Fruit fly (Drosophila melanogaster): ENCODE results near the gene CG12985.

DNA sequence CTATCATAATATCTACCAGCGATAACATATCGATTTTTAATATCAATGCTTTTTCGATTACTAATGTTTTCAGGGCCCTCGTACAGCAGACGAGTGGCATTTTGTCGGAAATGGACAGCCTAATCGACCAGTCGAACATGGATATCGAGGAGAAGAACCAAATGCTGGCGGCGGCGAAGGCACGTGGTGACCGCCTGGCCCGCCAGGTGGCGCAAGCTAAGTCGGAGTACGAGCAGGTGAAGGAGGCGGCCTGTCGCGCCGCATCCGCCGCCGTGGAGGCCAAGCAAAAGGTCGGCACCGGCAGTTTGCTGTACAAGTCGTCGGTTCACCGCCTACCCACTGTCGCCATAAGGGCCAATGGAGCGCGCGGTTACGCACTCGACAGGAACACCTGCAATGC lies 1.0 kb downstream of the CG12985 start:
- peak; percentile 84 to 87 for TF ChIP-seq CTCF (optimal IDR thresholded peaks at IDR 0.05)
- no peak for TF ChIP-seq CG8478 (optimal IDR thresholded peaks at IDR 0.05)

All from S2 (cell line).